Worm (Caenorhabditis elegans) whole organism, mixed stage, embryonic: ENCODE data around the gene ptr-14.

Source experiments
- ceh-39 ChIP-seq: fragments of 150-350 bp; optimal IDR thresholded peaks from 2 replicates; lab custom pipeline; 2014; ENCODE audit warnings: missing biosample characterization, missing genetic modification characterization
- unc-39 ChIP-seq: fragments of 150-350 bp; optimal IDR thresholded peaks from 2 replicates; lab custom pipeline; 2014; ENCODE audit warnings: missing biosample characterization, missing genetic modification characterization

- TF ChIP-seq ceh-39 (tag; lab: Kevin White, UChicago) = no peak
- no peak for TF ChIP-seq unc-39 (tag; lab: Kevin White, UChicago)
Observed at ce11 chrIV:10656770-10657323, 41.6 kb downstream of the ptr-14 start, which contains the start of gene K08C7.1.
